Worm (Caenorhabditis elegans) whole organism, mixed stage, embryonic: ENCODE data around the gene dhgd-1.
A peak's percentile ranks its signal among the peaks of the same experiment; 100 is the strongest.

ENCODE experiments used
- M03D4.4 ChIP-seq: sonication (generic microtip); optimal IDR thresholded peaks from 2 replicates; lab custom pipeline; 2017; ENCODE audit warnings: mild to moderate bottlenecking, missing genetic modification characterization, missing compliant biosample characterization
- bed-3 ChIP-seq: fragments of 200-800 bp; sonication (Bioruptor generic); optimal IDR thresholded peaks from 3 replicates; lab custom pipeline; 2018; ENCODE audit warnings: mild to moderate bottlenecking, missing genetic modification characterization, moderate library complexity, missing compliant biosample characterization
- blmp-1 ChIP-seq: fragments of 150-350 bp; optimal IDR thresholded peaks from 2 replicates; lab custom pipeline; 2014; ENCODE audit warnings: missing biosample characterization, missing genetic modification characterization
- ceh-39 ChIP-seq: fragments of 150-350 bp; optimal IDR thresholded peaks from 2 replicates; lab custom pipeline; 2014; ENCODE audit warnings: missing biosample characterization, missing genetic modification characterization
- ceh-43 ChIP-seq: fragments of 200-800 bp; sonication (Bioruptor generic); optimal IDR thresholded peaks from 2 replicates; lab custom pipeline; 2018; ENCODE audit warnings: mild to moderate bottlenecking, missing genetic modification characterization, moderate library complexity, missing compliant biosample characterization
- ceh-83 ChIP-seq: fragments of 200-800 bp; sonication (Bioruptor generic); optimal IDR thresholded peaks from 2 replicates; lab custom pipeline; 2018; ENCODE audit warnings: mild to moderate bottlenecking, missing genetic modification characterization, missing compliant biosample characterization
- ces-1 ChIP-seq: fragments of 150-350 bp; optimal IDR thresholded peaks from 2 replicates; lab custom pipeline; 2014; ENCODE audit warnings: missing biosample characterization, missing genetic modification reagents, missing genetic modification characterization
- cnd-1 ChIP-seq: fragments of 200-800 bp; sonication (Bioruptor generic); optimal IDR thresholded peaks from 2 replicates; lab custom pipeline; 2018; ENCODE audit warnings: mild to moderate bottlenecking, missing genetic modification characterization, missing compliant biosample characterization
- drap-1 ChIP-seq: fragments of 200-800 bp; sonication (Bioruptor generic); optimal IDR thresholded peaks from 3 replicates; lab custom pipeline; 2018; ENCODE audit warnings: mild to moderate bottlenecking, missing genetic modification characterization, missing compliant biosample characterization
- elt-1 ChIP-seq: sonication (generic microtip); optimal IDR thresholded peaks from 2 replicates; lab custom pipeline; 2017; ENCODE audit warnings: missing genetic modification characterization, mild to moderate bottlenecking, missing compliant biosample characterization, antibody characterized with exemption, moderate library complexity, borderline replicate concordance; ENCODE audit not compliant: insufficient read depth
- elt-3 ChIP-seq: fragments of 150-350 bp; optimal IDR thresholded peaks from 2 replicates; lab custom pipeline; 2014; ENCODE audit warnings: missing biosample characterization, missing genetic modification characterization
- flh-1 ChIP-seq: fragments of 200-800 bp; sonication (Bioruptor generic); optimal IDR thresholded peaks from 2 replicates; lab custom pipeline; 2018; ENCODE audit warnings: mild to moderate bottlenecking, missing genetic modification characterization, moderate library complexity, missing compliant biosample characterization
- ham-2 ChIP-seq: fragments of 200-800 bp; sonication (Bioruptor generic); optimal IDR thresholded peaks from 2 replicates; lab custom pipeline; 2018; ENCODE audit warnings: mild to moderate bottlenecking, missing genetic modification characterization, missing compliant biosample characterization
- hlh-1 ChIP-seq: fragments of 150-350 bp; optimal IDR thresholded peaks from 2 replicates; lab custom pipeline; 2014; ENCODE audit warnings: missing biosample characterization, missing genetic modification reagents, missing genetic modification characterization
- lin-13 ChIP-seq: fragments of 150-350 bp; optimal IDR thresholded peaks from 2 replicates; lab custom pipeline; 2014; ENCODE audit warnings: missing biosample characterization, missing genetic modification characterization
- lin-32 ChIP-seq: fragments of 200-800 bp; sonication (Bioruptor generic); optimal IDR thresholded peaks from 2 replicates; lab custom pipeline; 2018; ENCODE audit warnings: mild to moderate bottlenecking, missing genetic modification characterization, missing compliant biosample characterization
- lsy-2 ChIP-seq: fragments of 150-350 bp; optimal IDR thresholded peaks from 2 replicates; lab custom pipeline; 2014; ENCODE audit warnings: missing biosample characterization, missing genetic modification characterization
- mab-5 ChIP-seq: fragments of 150-350 bp; optimal IDR thresholded peaks from 2 replicates; lab custom pipeline; 2014; ENCODE audit warnings: missing biosample characterization, missing genetic modification characterization
- mep-1 ChIP-seq: fragments of 150-350 bp; optimal IDR thresholded peaks from 2 replicates; lab custom pipeline; 2017; ENCODE audit warnings: missing biosample characterization, missing genetic modification reagents, missing genetic modification characterization, inconsistent platforms
- mls-2 ChIP-seq: sonication (generic microtip); optimal IDR thresholded peaks from 2 replicates; lab custom pipeline; 2016; ENCODE audit warnings: mild to moderate bottlenecking, missing genetic modification characterization, moderate library complexity, missing compliant biosample characterization
- nhr-12 ChIP-seq: fragments of 150-350 bp; optimal IDR thresholded peaks from 2 replicates; lab custom pipeline; 2014; ENCODE audit warnings: missing biosample characterization, missing genetic modification characterization
- nhr-2 ChIP-seq: fragments of 150-350 bp; optimal IDR thresholded peaks from 2 replicates; lab custom pipeline; 2014; ENCODE audit warnings: missing biosample characterization, missing genetic modification characterization
- nhr-237 ChIP-seq: fragments of 150-350 bp; optimal IDR thresholded peaks from 2 replicates; lab custom pipeline; 2014; ENCODE audit warnings: missing biosample characterization, missing genetic modification characterization
- nhr-28 ChIP-seq: fragments of 150-350 bp; optimal IDR thresholded peaks from 2 replicates; lab custom pipeline; 2014; ENCODE audit warnings: missing biosample characterization, missing genetic modification characterization
- nhr-76 ChIP-seq: sonication (generic microtip); optimal IDR thresholded peaks from 2 replicates; lab custom pipeline; 2017; ENCODE audit warnings: missing biosample characterization, missing genetic modification characterization
- pha-4 ChIP-seq: fragments of 150-350 bp; optimal IDR thresholded peaks from 2 replicates; lab custom pipeline; 2018; ENCODE audit warnings: missing biosample characterization, missing genetic modification reagents, missing genetic modification characterization
- sem-2 ChIP-seq: fragments of 200-800 bp; sonication (Bioruptor generic); optimal IDR thresholded peaks from 2 replicates; lab custom pipeline; 2018; ENCODE audit warnings: mild to moderate bottlenecking, missing genetic modification characterization, missing compliant biosample characterization
- snpc-4 ChIP-seq: fragments of 150-350 bp; optimal IDR thresholded peaks from 2 replicates; lab custom pipeline; 2014; ENCODE audit warnings: missing biosample characterization, missing genetic modification characterization
- sptf-1 ChIP-seq: sonication (generic microtip); optimal IDR thresholded peaks from 2 replicates; lab custom pipeline; 2017; ENCODE audit warnings: mild to moderate bottlenecking, missing genetic modification characterization, moderate library complexity, missing compliant biosample characterization
- tbx-8 ChIP-seq: fragments of 200-800 bp; sonication (Bioruptor generic); optimal IDR thresholded peaks from 2 replicates; lab custom pipeline; 2018; ENCODE audit warnings: mild to moderate bottlenecking, missing genetic modification characterization, moderate library complexity, missing compliant biosample characterization
- unc-120 ChIP-seq: sonication (generic microtip); optimal IDR thresholded peaks from 2 replicates; lab custom pipeline; 2017; ENCODE audit warnings: missing genetic modification characterization, missing compliant biosample characterization; ENCODE audit not compliant: poor library complexity, severe bottlenecking
- unc-39 ChIP-seq: fragments of 150-350 bp; optimal IDR thresholded peaks from 2 replicates; lab custom pipeline; 2014; ENCODE audit warnings: missing biosample characterization, missing genetic modification characterization
- unc-62 ChIP-seq: fragments of 150-350 bp; optimal IDR thresholded peaks from 2 replicates; lab custom pipeline; 2014; ENCODE audit warnings: missing biosample characterization, missing genetic modification reagents, missing genetic modification characterization
- zip-8 ChIP-seq: fragments of 150-350 bp; optimal IDR thresholded peaks from 2 replicates; lab custom pipeline; 2014; ENCODE audit warnings: missing biosample characterization, missing genetic modification characterization
- ztf-11 ChIP-seq: fragments of 150-350 bp; optimal IDR thresholded peaks from 2 replicates; lab custom pipeline; 2014; ENCODE audit warnings: missing biosample characterization, missing genetic modification characterization

Gene dhgd-1

ce11 chrII:11571260-11571854 is 19.5 kb upstream of the dhgd-1 start, which contains the start of gene F54D5.3:
Gene F54D5.3, plus strand, starts transcription at chrII:11571805.
- peak; percentile 98 for TF ChIP-seq zip-8
- no peak for TF ChIP-seq ceh-39 (tag; lab: Kevin White, UChicago)

ce11 chrII:11569213-11569868 is 17.5 kb upstream of the dhgd-1 start, which contains the start of the genes F54D5.23 and F54D5.4:
Gene F54D5.23, minus strand, starts transcription at chrII:11569287.
Gene F54D5.4, plus strand, starts transcription at chrII:11569818.
- TF ChIP-seq nhr-237 (tag; lab: Kevin White, UChicago) (no peak), flh-1 (no peak), zip-8 (no peak), ces-1 (GFP tag; lab: Kevin White, UChicago) (no peak), ceh-83 (GFP tag; lab: Kevin White, UChicago) (no peak), ceh-39 (tag; lab: Kevin White, UChicago) (no peak), mab-5 (tag; lab: Kevin White, UChicago) (no peak), cnd-1 (tag; lab: Kevin White, UChicago) (no peak), sem-2 (GFP tag; lab: Kevin White, UChicago) (no peak)

ce11 chrII:11568670-11569069 is 16.8 kb upstream of the dhgd-1 start:
- TF ChIP-seq nhr-76 (tag; lab: Kevin White, UChicago) (no peak), unc-120 (tag; lab: Kevin White, UChicago) (no peak), lin-32 (peak; percentile 66), zip-8 (no peak), hlh-1 (tag; lab: Kevin White, UChicago) (peak; percentile 62), ces-1 (GFP tag; lab: Kevin White, UChicago) (no peak), tbx-8 (GFP tag; lab: Kevin White, UChicago) (no peak), flh-1 (no peak), mab-5 (tag; lab: Kevin White, UChicago) (no peak), ham-2 (no peak), unc-62 (GFP tag; lab: Kevin White, UChicago) (no peak), snpc-4 (tag; lab: Kevin White, UChicago) (no peak), nhr-12 (no peak), mep-1 (tag; lab: Kevin White, UChicago) (no peak), lsy-2 (peak; percentile 7), ceh-39 (tag; lab: Kevin White, UChicago) (no peak), nhr-2 (no peak), nhr-28 (tag; lab: Kevin White, UChicago) (no peak), ztf-11 (tag; lab: Kevin White, UChicago) (no peak)
- TF ChIP-seq, all 35 proteins: peak for 3

- TF ChIP-seq mab-5 (tag; lab: Kevin White, UChicago) (no peak), nhr-2 (no peak), pha-4 (tag; lab: Kevin White, UChicago) (peak; percentile 16), hlh-1 (tag; lab: Kevin White, UChicago) (peak; percentile 50), ceh-83 (GFP tag; lab: Kevin White, UChicago) (no peak), lin-32 (no peak), blmp-1 (tag; lab: Kevin White, UChicago) (no peak), nhr-76 (tag; lab: Kevin White, UChicago) (no peak), unc-62 (GFP tag; lab: Kevin White, UChicago) (peak; percentile 48), lin-13 (peak; percentile 35), ceh-43 (no peak), nhr-28 (tag; lab: Kevin White, UChicago) (no peak), M03D4.4 (tag; lab: Kevin White, UChicago) (no peak), cnd-1 (tag; lab: Kevin White, UChicago) (peak; percentile 86), flh-1 (no peak), drap-1 (peak; percentile 23), unc-39 (tag; lab: Kevin White, UChicago) (peak; percentile 63), tbx-8 (GFP tag; lab: Kevin White, UChicago) (no peak), elt-3 (tag; lab: Kevin White, UChicago) (no peak), ztf-11 (tag; lab: Kevin White, UChicago) (peak; percentile 80), elt-1 (tag; lab: Kevin White, UChicago) (peak; percentile 42), ces-1 (GFP tag; lab: Kevin White, UChicago) (peak; percentile 90), unc-120 (tag; lab: Kevin White, UChicago) (peak; percentile 8), ceh-39 (tag; lab: Kevin White, UChicago) (peak; percentile 27), lsy-2 (peak; percentile 44), mep-1 (tag; lab: Kevin White, UChicago) (peak; percentile 70), nhr-12 (no peak), mls-2 (peak; percentile 94), nhr-237 (tag; lab: Kevin White, UChicago) (no peak), snpc-4 (tag; lab: Kevin White, UChicago) (no peak), sptf-1 (tag; lab: Kevin White, UChicago) (peak; percentile 88), bed-3 (GFP tag; lab: Kevin White, UChicago) (no peak), zip-8 (no peak), sem-2 (GFP tag; lab: Kevin White, UChicago) (no peak), ham-2 (peak; percentile 65)
Measured at ce11 chrII:11566970-11567711, 15.3 kb upstream of the dhgd-1 start, which contains the start of gene F54D5.5. Gene F54D5.5, minus strand, starts transcription at chrII:11567020.
